Worm (Caenorhabditis elegans): ENCODE measurements around the gene F47B10.6.

ce11 chrX:10838550-10838949 is 49.8 kb upstream of the F47B10.6 start, which contains the start of gene plc-1:
- no peak for TF ChIP-seq hlh-1 (tag; optimal IDR thresholded peaks at IDR 0.05)
- TF ChIP-seq nhr-12 (tag; optimal IDR thresholded peaks at IDR 0.05), result no peak
- no peak for TF ChIP-seq elt-3 (tag; optimal IDR thresholded peaks at IDR 0.05)
- no peak for TF ChIP-seq flh-1 (GFP tag; optimal IDR thresholded peaks at IDR 0.05)
- no peak for TF ChIP-seq unc-62 (GFP tag; optimal IDR thresholded peaks at IDR 0.05)
- TF ChIP-seq snpc-4 (tag; optimal IDR thresholded peaks at IDR 0.05), result no peak
- TF ChIP-seq lin-13 (tag; optimal IDR thresholded peaks at IDR 0.05), result no peak
- no peak for TF ChIP-seq M03D4.4 (tag; optimal IDR thresholded peaks at IDR 0.05)
